Fruit fly (Drosophila melanogaster): ENCODE results near the gene CG7631.
"Not testable (repeated sequence)": the region's sequence is repeated elsewhere in the genome, so short reads cannot be mapped to it uniquely, and the experiment has no call there.

DNA sequence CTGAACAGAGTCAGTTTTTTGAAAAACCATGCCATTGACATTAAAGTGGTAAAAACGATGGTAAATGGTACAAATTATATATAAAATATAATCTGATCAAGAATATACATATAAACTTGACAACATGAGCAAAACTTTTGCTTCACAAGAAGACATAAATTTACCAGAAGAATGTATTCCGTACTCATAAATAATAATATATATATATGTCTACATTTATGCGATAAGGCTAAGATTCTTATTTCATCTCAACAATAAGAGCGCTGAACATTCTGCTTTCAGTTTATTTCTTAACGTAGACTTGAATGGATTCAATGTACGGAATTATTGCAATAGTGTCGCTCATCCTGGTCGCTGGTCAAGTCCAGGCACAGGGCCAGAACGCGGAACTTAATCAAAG is 32.3 kb downstream of the CG7631 start, which contains the start of gene CG18477:
- TF ChIP-seq Sin3A, psq (optimal IDR thresholded peaks at IDR 0.05): not testable (repeated sequence)

Data from Kc167 (cell line).